Fruit fly (Drosophila melanogaster): ENCODE measurements around the gene CG10171.
A peak's percentile ranks its signal among the peaks of the same experiment; 100 is the strongest.

The CG10171 gene

DNA sequence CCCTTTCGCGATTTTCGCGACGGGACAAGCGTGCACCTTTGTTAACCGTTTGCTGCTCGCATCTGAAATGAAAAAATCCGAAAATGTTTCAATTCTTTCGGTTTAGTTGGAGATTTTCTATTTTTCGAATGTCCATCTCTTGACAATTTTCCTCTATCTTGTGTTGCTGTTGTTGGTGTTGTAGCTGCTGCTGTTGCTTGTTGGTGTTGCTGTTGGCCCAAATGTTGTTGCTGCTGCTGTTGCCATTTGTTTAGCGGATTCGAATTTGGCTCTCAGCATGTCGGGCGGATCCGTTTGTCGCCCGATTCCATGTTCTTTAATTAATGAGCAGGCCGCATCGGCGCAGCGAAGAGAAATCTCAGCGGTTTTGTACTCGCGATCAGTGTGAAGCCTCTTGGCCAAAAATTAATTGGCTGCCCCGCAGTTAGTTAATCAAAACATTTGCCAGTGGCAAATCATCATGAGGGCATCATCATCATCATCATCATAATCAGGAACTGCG is 34.6 kb upstream of the CG10171 start, which contains the start of gene CG32121:
CG32121 (minus strand) TSS at position 51 of the 502 bp plus-strand sequence.
- TF ChIP-seq CG4820 (GFP tag; optimal IDR thresholded peaks at IDR 0.05) (no peak), CG6791 (GFP tag; IDR thresholded peaks at IDR 0.05; ENCODE audit: partially characterized antibody) (0 out of 3 replicates have a peak, but pooled peaks have one; percentile 23), Ets65A (GFP tag) (peak; percentile 95)

DNA sequence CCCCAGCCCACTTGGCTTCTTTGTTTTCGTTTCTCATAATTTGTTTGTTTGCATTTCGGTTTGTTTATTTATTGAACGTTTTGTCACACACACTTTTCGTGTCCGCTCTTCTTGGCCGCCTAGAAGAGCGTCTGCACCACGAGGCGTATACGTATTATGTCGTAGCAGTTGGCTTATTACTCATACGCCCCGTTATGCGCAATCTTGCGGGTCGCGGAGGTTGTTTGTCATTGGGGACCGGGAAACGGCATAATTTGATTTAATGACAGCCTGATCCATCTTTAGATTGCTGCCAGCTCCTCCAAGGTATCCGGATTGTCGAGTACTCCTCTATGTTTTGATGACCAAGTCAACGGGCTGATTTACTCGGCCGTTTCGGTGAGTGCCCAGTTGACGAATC is 32.5 kb upstream of the CG10171 start:
- TF ChIP-seq CG8944 (GFP tag; optimal IDR thresholded peaks at IDR 0.05) (no peak), CG12769 (tag; optimal IDR thresholded peaks at IDR 0.05) (peak; percentile 67), CG17385 (GFP tag; optimal IDR thresholded peaks at IDR 0.05) (no peak), Hsf (GFP tag; optimal IDR thresholded peaks at IDR 0.05) (no peak), CG7372 (GFP tag; IDR thresholded peaks at IDR 0.05) (peak; percentile 87), sqz (GFP tag; optimal IDR thresholded peaks at IDR 0.05) (no peak)

- no peak for TF ChIP-seq Mad (GFP tag; optimal IDR thresholded peaks at IDR 0.05)
- TF ChIP-seq CG12769 (tag; optimal IDR thresholded peaks at IDR 0.05) = peak; percentile 15
- no peak for TF ChIP-seq CG17328 (GFP tag; IDR thresholded peaks at IDR 0.05)
- no peak for TF ChIP-seq pan (optimal IDR thresholded peaks at IDR 0.05)
- TF ChIP-seq pan (GFP tag; optimal IDR thresholded peaks at IDR 0.05 in 1 of 2, IDR thresholded peaks at IDR 0.05 in 1 of 2) = no peak
- TF ChIP-seq hkb (optimal IDR thresholded peaks at IDR 0.05) = no peak
- 0 out of 2 replicates have a peak, but pooled peaks have one; percentile 9 for TF ChIP-seq hkb (GFP tag; IDR thresholded peaks at IDR 0.05)
- TF ChIP-seq mld (GFP tag; IDR thresholded peaks at IDR 0.05; ENCODE audit: partially characterized antibody) = 0 out of 3 replicates have a peak, but pooled peaks have one; percentile 4
- TF ChIP-seq CG14965 (GFP tag; optimal IDR thresholded peaks at IDR 0.05; ENCODE audit: borderline replicate concordance) = no peak
- no peak for TF ChIP-seq CG2129 (GFP tag; IDR thresholded peaks at IDR 0.05; ENCODE audit: partially characterized antibody)
- no peak for TF ChIP-seq Hand (GFP tag; optimal IDR thresholded peaks at IDR 0.05)
- TF ChIP-seq slbo (GFP tag; IDR thresholded peaks at IDR 0.05) = no peak
- TF ChIP-seq CG15269 (tag; optimal IDR thresholded peaks at IDR 0.05) = no peak
- TF ChIP-seq lilli (GFP tag; optimal IDR thresholded peaks at IDR 0.05) = no peak
- TF ChIP-seq fru (optimal IDR thresholded peaks at IDR 0.05) = no peak
- 0 out of 3 replicates have a peak, but pooled peaks have one; percentile 5 for TF ChIP-seq zfh1 (GFP tag; IDR thresholded peaks at IDR 0.05)
- no peak for TF ChIP-seq CG12104 (GFP tag; optimal IDR thresholded peaks at IDR 0.05)
- TF ChIP-seq scrt (GFP tag; optimal IDR thresholded peaks at IDR 0.05) = peak; percentile 15
- no peak for TF ChIP-seq Blimp-1 (GFP tag; optimal IDR thresholded peaks at IDR 0.05)
- TF ChIP-seq bigmax (GFP tag; optimal IDR thresholded peaks at IDR 0.05) = no peak
- TF ChIP-seq CG33557 (GFP tag; optimal IDR thresholded peaks at IDR 0.05) = no peak
- no peak for TF ChIP-seq MTF-1 (GFP tag; optimal IDR thresholded peaks at IDR 0.05; ENCODE audit: borderline replicate concordance)
- TF ChIP-seq NK7.1 (GFP tag; optimal IDR thresholded peaks at IDR 0.05) = no peak
- no peak for TF ChIP-seq CG10321 (GFP tag; IDR thresholded peaks at IDR 0.05)
- TF ChIP-seq gcm (GFP tag; optimal IDR thresholded peaks at IDR 0.05) = no peak
- no peak for TF ChIP-seq CG30431 (GFP tag; optimal IDR thresholded peaks at IDR 0.05)
- TF ChIP-seq CG14860 (GFP tag; IDR thresholded peaks at IDR 0.05; ENCODE audit: partially characterized antibody) = no peak; the same call in 1 of the 3 replicates
- TF ChIP-seq Doc3 (GFP tag; IDR thresholded peaks at IDR 0.05; ENCODE audit: partially characterized antibody) = no peak
- TF ChIP-seq CG30403 (GFP tag; optimal IDR thresholded peaks at IDR 0.05) = no peak
- TF ChIP-seq Sry-β (GFP tag; optimal IDR thresholded peaks at IDR 0.05) = no peak
- TF ChIP-seq Sry-δ (GFP tag; optimal IDR thresholded peaks at IDR 0.05) = peak; percentile 20
- no peak for TF ChIP-seq BEAF-32 (GFP tag; optimal IDR thresholded peaks at IDR 0.05)
- no peak for TF ChIP-seq CG17912 (GFP tag; optimal IDR thresholded peaks at IDR 0.05)
- peak; percentile 22; the same call in 1 of the 3 replicates for TF ChIP-seq CG34422 (GFP tag; IDR thresholded peaks at IDR 0.05)
- TF ChIP-seq ken (GFP tag; IDR thresholded peaks at IDR 0.05) = 0 out of 3 replicates have a peak, but pooled peaks have one; percentile 20
- TF ChIP-seq chm (GFP tag; IDR thresholded peaks at IDR 0.05) = peak; percentile 22; the same call in 1 of the 2 replicates
- TF ChIP-seq HLH4C (GFP tag; IDR thresholded peaks at IDR 0.05; ENCODE audit: partially characterized antibody) = 0 out of 3 replicates have a peak, but pooled peaks have one; percentile 3
- TF ChIP-seq twi (tag; optimal IDR thresholded peaks at IDR 0.05) = no peak
- TF ChIP-seq CG43689 (GFP tag; IDR thresholded peaks at IDR 0.05) = no peak
Observed at dm6 chr3L:13412886-13413224, 25.1 kb upstream of the CG10171 start.

Measured in whole organism, embryonic.